Worm (Caenorhabditis elegans): ENCODE data around the gene C04A2.15.

DNA sequence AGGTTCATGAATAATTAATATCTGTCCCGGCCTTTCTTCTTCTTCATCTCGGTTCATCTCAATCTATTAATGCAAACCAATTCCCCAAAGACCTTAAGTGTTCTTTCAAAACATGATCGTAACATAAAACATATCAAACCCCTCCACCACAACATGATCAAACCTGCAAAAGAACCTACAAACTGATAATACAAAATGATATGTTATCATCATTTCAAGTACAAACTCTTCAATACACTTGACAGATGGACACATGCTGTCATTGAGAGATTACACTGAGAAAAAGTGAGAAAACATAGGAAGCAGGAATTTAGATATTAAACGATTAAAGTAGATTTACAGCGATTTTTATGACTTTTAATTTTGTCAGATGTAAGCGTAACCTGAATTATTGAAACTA lies 27.5 kb upstream of the C04A2.15 start:
- no peak for TF ChIP-seq gmeb-1 (tag; optimal IDR thresholded peaks at IDR 0.05)
- TF ChIP-seq lin-39 (tag; optimal IDR thresholded peaks at IDR 0.05): no peak
- no peak for TF ChIP-seq R02D3.7 (tag; optimal IDR thresholded peaks at IDR 0.05)
- no peak for TF ChIP-seq nhr-10 (tag; optimal IDR thresholded peaks at IDR 0.05)
- peak; percentile 82 for TF ChIP-seq sma-9 (GFP tag; optimal IDR thresholded peaks at IDR 0.05)
- TF ChIP-seq sma-9 (tag; optimal IDR thresholded peaks at IDR 0.05): no peak
- no peak for TF ChIP-seq nhr-12 (tag; optimal IDR thresholded peaks at IDR 0.05)
- TF ChIP-seq zag-1 (tag; optimal IDR thresholded peaks at IDR 0.05): no peak
- TF ChIP-seq dmd-4 (tag; optimal IDR thresholded peaks at IDR 0.05): no peak
- TF ChIP-seq mbf-1 (tag; optimal IDR thresholded peaks at IDR 0.05): no peak
- no peak for TF ChIP-seq snpc-4 (tag; optimal IDR thresholded peaks at IDR 0.05)
- no peak for TF ChIP-seq ztf-4 (tag; optimal IDR thresholded peaks at IDR 0.05)
- no peak for TF ChIP-seq nhr-237 (tag; optimal IDR thresholded peaks at IDR 0.05)
